Fruit fly (Drosophila melanogaster) whole organism, embryonic: Measurements from ENCODE around the gene CG13054.
A peak's percentile ranks its signal among the peaks of the same experiment; 100 is the strongest.

Experiments used
- Aef1 ChIP-seq: fragments of 200-800 bp; sonication (Bioruptor generic); IDR thresholded peaks from 3 replicates; pipeline ENCODE4 v1.3.6; 2022; ENCODE audit warnings: missing biosample characterization, missing genetic modification characterization
- Blimp-1 ChIP-seq: fragments of 200-800 bp; sonication (Bioruptor generic); optimal IDR thresholded peaks from 3 replicates; lab custom pipeline; 2018; ENCODE audit warnings: missing biosample characterization, missing genetic modification characterization, mild to moderate bottlenecking, moderate library complexity, missing genetic modification reagents
- C15 ChIP-seq: fragments of 200-800 bp; sonication (Bioruptor generic); IDR thresholded peaks from 3 replicates; pipeline ENCODE4 v1.3.6; 2022; ENCODE audit warnings: missing biosample characterization, missing genetic modification characterization
- CG10431 ChIP-seq: fragments of 200-800 bp; sonication (Bioruptor generic); optimal IDR thresholded peaks from 3 replicates; lab custom pipeline; 2018; ENCODE audit warnings: missing biosample characterization, mild to moderate bottlenecking, missing genetic modification characterization
- CG11093 ChIP-seq: fragments of 200-800 bp; sonication (Bioruptor generic); IDR thresholded peaks from 3 replicates; pipeline ENCODE4 v1.3.6; 2022; ENCODE audit warnings: missing biosample characterization, missing genetic modification characterization
- CG11456 ChIP-seq: fragments of 200-800 bp; sonication (Bioruptor generic); IDR thresholded peaks from 3 replicates; pipeline ENCODE4 v1.3.6; 2022; ENCODE audit warnings: missing biosample characterization, missing genetic modification characterization
- CG11504 ChIP-seq: fragments of 200-800 bp; sonication (Bioruptor generic); optimal IDR thresholded peaks from 3 replicates; lab custom pipeline; 2019; ENCODE audit warnings: missing biosample characterization, mild to moderate bottlenecking, missing genetic modification characterization, moderate library complexity
- CG12071 ChIP-seq: fragments of 200-800 bp; sonication (Bioruptor generic); optimal IDR thresholded peaks from 3 replicates; lab custom pipeline; 2018; ENCODE audit warnings: missing biosample characterization, mild to moderate bottlenecking, missing genetic modification characterization
- CG12219 ChIP-seq: fragments of 200-800 bp; sonication (Bioruptor generic); optimal IDR thresholded peaks from 3 replicates; lab custom pipeline; 2018; ENCODE audit warnings: missing biosample characterization, mild to moderate bottlenecking, missing genetic modification characterization
- CG12299 ChIP-seq: fragments of 200-800 bp; sonication (Bioruptor generic); optimal IDR thresholded peaks from 2 replicates; lab custom pipeline; 2018; ENCODE audit warnings: missing biosample characterization, mild to moderate bottlenecking, missing genetic modification characterization
- CG1233 ChIP-seq: fragments of 200-800 bp; sonication (Bioruptor generic); optimal IDR thresholded peaks from 4 replicates; lab custom pipeline; 2018; ENCODE audit warnings: missing biosample characterization, mild to moderate bottlenecking, missing genetic modification characterization
- CG13296 ChIP-seq: fragments of 200-800 bp; sonication (Bioruptor generic); optimal IDR thresholded peaks from 3 replicates; lab custom pipeline; 2018; ENCODE audit warnings: missing biosample characterization, mild to moderate bottlenecking, missing genetic modification characterization
- CG14441 ChIP-seq: fragments of 200-800 bp; sonication (Bioruptor generic); IDR thresholded peaks from 2 replicates; pipeline ENCODE4 v1.3.6; 2022; ENCODE audit warnings: missing biosample characterization, missing genetic modification characterization
- CG15601 ChIP-seq: fragments of 200-800 bp; sonication (Bioruptor generic); optimal IDR thresholded peaks from 3 replicates; lab custom pipeline; 2019; ENCODE audit warnings: missing biosample characterization, mild to moderate bottlenecking, missing genetic modification characterization, moderate library complexity
- CG32772 ChIP-seq: fragments of 200-800 bp; sonication (Bioruptor generic); IDR thresholded peaks from 2 replicates; pipeline ENCODE4 v1.3.6; 2022; ENCODE audit warnings: missing biosample characterization, missing genetic modification characterization
- CG5180 ChIP-seq: fragments of 200-800 bp; sonication (Bioruptor generic); optimal IDR thresholded peaks from 3 replicates; lab custom pipeline; 2017; ENCODE audit warnings: missing biosample characterization, missing genetic modification characterization, mild to moderate bottlenecking, moderate library complexity, missing genetic modification reagents
- CG8765 ChIP-seq: fragments of 200-800 bp; sonication (Bioruptor generic); IDR thresholded peaks from 2 replicates; pipeline ENCODE4 v1.3.6; 2022; ENCODE audit warnings: missing biosample characterization, missing genetic modification characterization
- E2f2 ChIP-seq: fragments of 200-800 bp; sonication (Bioruptor generic); IDR thresholded peaks from 2 replicates; pipeline ENCODE4 v1.3.6; 2022; ENCODE audit warnings: missing biosample characterization, missing genetic modification characterization
- Elba2 ChIP-seq: fragments of 200-800 bp; sonication (Bioruptor generic); optimal IDR thresholded peaks from 3 replicates; lab custom pipeline; 2016; ENCODE audit warnings: missing biosample characterization, missing genetic modification characterization
- Gug ChIP-seq: fragments of 200-800 bp; sonication (Bioruptor generic); IDR thresholded peaks from 4 replicates; pipeline ENCODE4 v1.3.6; 2022; ENCODE audit warnings: missing biosample characterization, missing genetic modification characterization
- H15 ChIP-seq: fragments of 200-800 bp; sonication (Bioruptor generic); IDR thresholded peaks from 3 replicates; pipeline ENCODE4 v1.3.6; 2022; ENCODE audit warnings: missing biosample characterization, missing genetic modification characterization
- Hr51 ChIP-seq, 2 experiments: fragments of 200-800 bp; sonication (Bioruptor generic); optimal IDR thresholded peaks; 2 replicates in 1 of 2; 3 replicates in 1 of 2; lab custom pipeline; 2016 to 2018; ENCODE audit warnings: missing biosample characterization in 2 of 2, missing genetic modification characterization in 2 of 2, mild to moderate bottlenecking in 1 of 2, moderate library complexity in 1 of 2
- Lim3 ChIP-seq: fragments of 200-800 bp; sonication (Bioruptor generic); IDR thresholded peaks from 2 replicates; pipeline ENCODE4 v1.3.6; 2022; ENCODE audit warnings: missing biosample characterization, missing genetic modification characterization
- MTF-1 ChIP-seq: fragments of 200-800 bp; sonication (Bioruptor generic); optimal IDR thresholded peaks from 2 replicates; lab custom pipeline; 2018; ENCODE audit warnings: missing biosample characterization, mild to moderate bottlenecking, missing genetic modification characterization, borderline replicate concordance
- Med ChIP-seq: fragments of 200-800 bp; sonication (Bioruptor generic); peaks from one replicate; lab custom pipeline; 2016; ENCODE audit warnings: missing biosample characterization, missing genetic modification characterization, mild to moderate bottlenecking, inconsistent platforms, moderate library complexity
- Oaz ChIP-seq: fragments of 200-800 bp; sonication (Bioruptor generic); IDR thresholded peaks from 2 replicates; pipeline ENCODE4 v1.3.6; 2022; ENCODE audit warnings: missing biosample characterization, missing genetic modification characterization
- Poxn ChIP-seq: fragments of 200-800 bp; sonication (Bioruptor generic); IDR thresholded peaks from 2 replicates; pipeline ENCODE4 v1.3.6; 2022; ENCODE audit warnings: missing biosample characterization, missing genetic modification characterization
- Side ChIP-seq: fragments of 200-800 bp; sonication (Bioruptor generic); optimal IDR thresholded peaks from 2 replicates; lab custom pipeline; 2016; ENCODE audit warnings: missing biosample characterization, missing genetic modification characterization
- Sox102F ChIP-seq: fragments of 200-800 bp; sonication (Bioruptor generic); optimal IDR thresholded peaks from 2 replicates; lab custom pipeline; 2018; ENCODE audit warnings: missing biosample characterization, mild to moderate bottlenecking, missing genetic modification characterization, moderate library complexity
- bcd ChIP-seq: fragments of 200-800 bp; sonication (Bioruptor generic); optimal IDR thresholded peaks from 2 replicates; lab custom pipeline; 2017; ENCODE audit warnings: missing biosample characterization, mild to moderate bottlenecking, missing genetic modification characterization
- bigmax ChIP-seq: fragments of 200-800 bp; sonication (Bioruptor generic); optimal IDR thresholded peaks from 2 replicates; lab custom pipeline; 2018; ENCODE audit warnings: missing biosample characterization, mild to moderate bottlenecking, missing genetic modification characterization
- bsh ChIP-seq, 2 experiments: fragments of 200-800 bp; sonication (Bioruptor generic); optimal IDR thresholded peaks; 2 replicates each; lab custom pipeline; 2017 to 2018; ENCODE audit warnings: mild to moderate bottlenecking in 2 of 2, missing biosample characterization in 2 of 2, missing genetic modification characterization in 2 of 2, moderate library complexity in 1 of 2
- chif ChIP-seq, 2 experiments: fragments of 200-800 bp; sonication (Bioruptor generic); optimal IDR thresholded peaks; 3 replicates each; lab custom pipeline; 2016; ENCODE audit warnings: missing biosample characterization in 2 of 2, missing genetic modification characterization in 2 of 2
- chinmo ChIP-seq: fragments of 200-800 bp; sonication (Bioruptor generic); IDR thresholded peaks from 4 replicates; pipeline ENCODE4 v1.3.6; 2022; ENCODE audit warnings: missing biosample characterization, missing genetic modification characterization; ENCODE audit not compliant: partially characterized antibody
- crol ChIP-seq: fragments of 200-800 bp; sonication (Bioruptor generic); IDR thresholded peaks from 2 replicates; pipeline ENCODE4 v1.3.6; 2022; ENCODE audit warnings: missing biosample characterization, missing genetic modification characterization
- cwo ChIP-seq: fragments of 200-800 bp; sonication (Bioruptor generic); optimal IDR thresholded peaks from 3 replicates; lab custom pipeline; 2017; ENCODE audit warnings: missing biosample characterization, missing genetic modification characterization, mild to moderate bottlenecking, moderate library complexity, missing genetic modification reagents
- dpn ChIP-seq, 2 experiments: fragments of 200-800 bp; sonication (Bioruptor generic); optimal IDR thresholded peaks; 3 replicates each; lab custom pipeline; 2016; ENCODE audit warnings: missing biosample characterization in 2 of 2, missing genetic modification characterization in 2 of 2
- esg ChIP-seq: fragments of 200-800 bp; sonication (Bioruptor generic); conservative IDR thresholded peaks from 2 replicates; pipeline ENCODE4 v1.3.6; 2022; ENCODE audit warnings: missing biosample characterization, missing genetic modification characterization
- hb ChIP-seq: fragments of 200-800 bp; sonication (Bioruptor generic); IDR thresholded peaks from 3 replicates; pipeline ENCODE4 v1.3.6; 2022; ENCODE audit warnings: missing biosample characterization, missing genetic modification characterization; ENCODE audit not compliant: partially characterized antibody
- her ChIP-seq: fragments of 200-800 bp; sonication (Bioruptor generic); optimal IDR thresholded peaks from 2 replicates; lab custom pipeline; 2016; ENCODE audit warnings: missing biosample characterization, missing genetic modification characterization
- peb ChIP-seq: fragments of 200-800 bp; sonication (Bioruptor generic); IDR thresholded peaks from 2 replicates; pipeline ENCODE4 v1.3.6; 2022; ENCODE audit warnings: missing biosample characterization, missing genetic modification characterization
- row ChIP-seq: fragments of 200-800 bp; sonication (Bioruptor generic); IDR thresholded peaks from 3 replicates; pipeline ENCODE4 v1.3.6; 2022; ENCODE audit warnings: missing biosample characterization, missing genetic modification characterization
- run ChIP-seq: fragments of 200-800 bp; sonication (Bioruptor generic); optimal IDR thresholded peaks from 3 replicates; lab custom pipeline; 2018; ENCODE audit warnings: missing biosample characterization, mild to moderate bottlenecking, missing genetic modification characterization
- salm ChIP-seq: fragments of 200-800 bp; sonication (Bioruptor generic); optimal IDR thresholded peaks from 2 replicates; lab custom pipeline; 2018; ENCODE audit warnings: missing biosample characterization, mild to moderate bottlenecking, missing genetic modification characterization
- scrt ChIP-seq: fragments of 200-800 bp; sonication (Bioruptor generic); optimal IDR thresholded peaks from 2 replicates; lab custom pipeline; 2018; ENCODE audit warnings: missing biosample characterization, mild to moderate bottlenecking, missing genetic modification characterization, moderate library complexity
- sens ChIP-seq: fragments of 200-800 bp; sonication (Bioruptor generic); peaks from one replicate; lab custom pipeline; 2016; ENCODE audit warnings: missing biosample characterization, missing genetic modification characterization
- so ChIP-seq: fragments of 200-800 bp; sonication (Bioruptor generic); IDR thresholded peaks from 3 replicates; pipeline ENCODE4 v1.3.6; 2022; ENCODE audit warnings: missing biosample characterization, missing genetic modification characterization
- ttk ChIP-seq: fragments of 200-800 bp; sonication (Bioruptor generic); IDR thresholded peaks from 2 replicates; pipeline ENCODE4 v2.1.2; 2022; ENCODE audit warnings: missing biosample characterization, missing genetic modification characterization
- z ChIP-seq: fragments of 200-800 bp; sonication (Bioruptor generic); IDR thresholded peaks from 3 replicates; pipeline ENCODE4 v1.3.6; 2022; ENCODE audit warnings: missing biosample characterization, missing genetic modification characterization
- zfh2 ChIP-seq: fragments of 200-800 bp; sonication (Bioruptor generic); optimal IDR thresholded peaks from 2 replicates; lab custom pipeline; 2016; ENCODE audit warnings: missing biosample characterization, missing genetic modification characterization

CG13054 gene

DNA sequence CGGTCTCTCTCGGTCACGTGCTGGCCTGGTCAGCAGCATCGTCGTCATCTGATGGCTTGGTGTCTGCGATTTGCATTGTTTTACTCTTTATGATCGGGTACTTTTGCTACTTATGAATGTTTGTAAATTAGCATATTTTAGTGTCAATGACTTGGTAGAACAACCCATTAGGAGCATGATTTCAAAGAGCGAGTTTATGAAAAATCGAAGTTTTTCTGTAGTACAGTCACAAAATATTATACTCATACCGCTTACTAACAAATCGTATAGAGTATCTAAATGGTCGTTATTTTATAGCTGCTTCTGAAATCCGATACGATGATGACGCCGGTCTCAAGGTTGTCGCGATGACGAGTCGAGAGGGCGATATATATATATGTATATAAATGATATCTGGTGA lies 29.3 kb upstream of the CG13054 start (continued):
- TF ChIP-seq MTF-1 (GFP tag; lab: Kevin White, UChicago) (no peak), Gug (GFP tag; lab: Robert Waterston, UW) (no peak), esg (peak; percentile 27; the same call in 1 of the 2 replicates), Side (GFP tag; lab: Kevin White, UChicago) (no peak), CG10431 (GFP tag; lab: Kevin White, UChicago) (no peak), sens (GFP tag; lab: Kevin White, UChicago) (peak; percentile 74), CG13296 (GFP tag; lab: Kevin White, UChicago) (peak; percentile 23), hb (GFP tag; lab: Robert Waterston, UW) (no peak), cwo (GFP tag; lab: Kevin White, UChicago) (peak; percentile 79), run (tag; lab: Kevin White, UChicago) (peak; percentile 6), her (GFP tag; lab: Kevin White, UChicago) (no peak), bcd (no peak), CG11504 (tag; lab: Kevin White, UChicago) (peak; percentile 68), crol (GFP tag; lab: Robert Waterston, UW) (no peak), CG11456 (no peak), E2f2 (GFP tag; lab: Robert Waterston, UW) (0 out of 2 replicates have a peak, but pooled peaks have one; percentile 27), scrt (no peak), CG12299 (tag; lab: Kevin White, UChicago) (no peak), CG15601 (no peak), CG1233 (GFP tag; lab: Kevin White, UChicago) (no peak), Poxn (GFP tag; lab: Robert Waterston, UW) (no peak), chif (GFP tag; optimal IDR thresholded peaks at IDR 0.05; lab: Kevin White, UChicago) (no peak), CG12071 (GFP tag; lab: Kevin White, UChicago) (peak; percentile 31), peb (GFP tag; lab: Robert Waterston, UW) (no peak), Aef1 (GFP tag; lab: Robert Waterston, UW) (0 out of 3 replicates have a peak, but pooled peaks have one; percentile 10), so (GFP tag; lab: Robert Waterston, UW) (peak; percentile 45; the same call in 1 of the 3 replicates), Med (GFP tag; lab: Kevin White, UChicago) (peak; percentile 79), Sox102F (GFP tag; lab: Kevin White, UChicago) (peak; percentile 58), zfh2 (no peak), CG8765 (GFP tag; lab: Robert Waterston, UW) (no peak), z (GFP tag; lab: Robert Waterston, UW) (no peak), CG11093 (no peak), chinmo (GFP tag; lab: Robert Waterston, UW) (0 out of 4 replicates have a peak, but pooled peaks have one; percentile 47), Lim3 (GFP tag; lab: Robert Waterston, UW) (no peak), Hr51 (GFP tag; optimal IDR thresholded peaks at IDR 0.05; lab: Kevin White, UChicago) (peak in 1 of 2 experiments; percentile 67), ttk (GFP tag; lab: Robert Waterston, UW) (0 out of 2 replicates have a peak, but pooled peaks have one; percentile 5), CG14441 (peak; percentile 57), C15 (GFP tag; lab: Robert Waterston, UW) (0 out of 3 replicates have a peak, but pooled peaks have one; percentile 15), dpn (GFP tag; optimal IDR thresholded peaks at IDR 0.05; lab: Kevin White, UChicago) (peak in 1 of 2 experiments; percentile 1), CG5180 (GFP tag; lab: Kevin White, UChicago) (no peak), row (peak; percentile 66), bigmax (GFP tag; lab: Kevin White, UChicago) (no peak), Elba2 (no peak), H15 (GFP tag; lab: Robert Waterston, UW) (no peak), CG32772 (0 out of 2 replicates have a peak, but pooled peaks have one; percentile 8), salm (tag; lab: Kevin White, UChicago) (no peak), Oaz (GFP tag; lab: Robert Waterston, UW) (no peak), Blimp-1 (GFP tag; lab: Kevin White, UChicago) (peak; percentile 23), bsh (GFP tag; optimal IDR thresholded peaks at IDR 0.05; lab: Kevin White, UChicago) (peak; percentile 12 to 16), CG12219 (GFP tag; lab: Kevin White, UChicago) (peak; percentile 14)
